Fruit fly (Drosophila melanogaster) whole organism, pupa: Measurements from ENCODE around the gene Pstk.

ENCODE experiments used
- CG10348 ChIP-seq: fragments of 200-800 bp; sonication (Bioruptor generic); IDR thresholded peaks from 2 replicates; pipeline ENCODE4 v1.3.6; 2022; ENCODE audit warnings: missing biosample characterization, missing genetic modification characterization
- CG12605 ChIP-seq: fragments of 200-800 bp; sonication (Bioruptor generic); IDR thresholded peaks from 2 replicates; pipeline ENCODE4 v1.3.6; 2022; ENCODE audit warnings: missing biosample characterization, missing genetic modification characterization
- CG13204 ChIP-seq: fragments of 200-800 bp; sonication (Bioruptor generic); optimal IDR thresholded peaks from 2 replicates; lab custom pipeline; 2018; ENCODE audit warnings: missing biosample characterization, mild to moderate bottlenecking, missing genetic modification characterization, moderate library complexity
- CG15710 ChIP-seq: fragments of 200-800 bp; sonication (Bioruptor generic); optimal IDR thresholded peaks from 2 replicates; lab custom pipeline; 2018; ENCODE audit warnings: missing biosample characterization, mild to moderate bottlenecking, missing genetic modification characterization, moderate library complexity
- CG17806 ChIP-seq: fragments of 200-800 bp; sonication (Bioruptor generic); optimal IDR thresholded peaks from 2 replicates; lab custom pipeline; 2018; ENCODE audit warnings: missing biosample characterization, mild to moderate bottlenecking, missing genetic modification characterization, moderate library complexity
- CG32121 ChIP-seq: fragments of 200-800 bp; sonication (Bioruptor generic); IDR thresholded peaks from 2 replicates; pipeline ENCODE4 v1.3.6; 2022; ENCODE audit warnings: missing biosample characterization, missing genetic modification characterization
- CG34367 ChIP-seq: fragments of 200-800 bp; sonication (Bioruptor generic); optimal IDR thresholded peaks from 2 replicates; lab custom pipeline; 2018; ENCODE audit warnings: missing biosample characterization, mild to moderate bottlenecking, missing genetic modification characterization
- CG4496 ChIP-seq: fragments of 200-800 bp; sonication (Bioruptor generic); IDR thresholded peaks from 3 replicates; pipeline ENCODE4 v1.3.6; 2022; ENCODE audit warnings: missing biosample characterization, missing genetic modification characterization
- CG8159 ChIP-seq: fragments of 200-800 bp; sonication (Bioruptor generic); optimal IDR thresholded peaks from 3 replicates; lab custom pipeline; 2018; ENCODE audit warnings: missing biosample characterization, mild to moderate bottlenecking, missing genetic modification characterization, moderate library complexity
- CG8301 ChIP-seq: fragments of 200-800 bp; sonication (Bioruptor generic); optimal IDR thresholded peaks from 2 replicates; lab custom pipeline; 2018; ENCODE audit warnings: missing biosample characterization, mild to moderate bottlenecking, missing genetic modification characterization
- CG9948 ChIP-seq: fragments of 200-800 bp; sonication (Bioruptor generic); optimal IDR thresholded peaks from 2 replicates; lab custom pipeline; 2018; ENCODE audit warnings: missing biosample characterization, mild to moderate bottlenecking, missing genetic modification characterization, moderate library complexity
- D1 ChIP-seq: fragments of 200-800 bp; sonication (Bioruptor generic); optimal IDR thresholded peaks from 2 replicates; lab custom pipeline; 2018; ENCODE audit warnings: missing biosample characterization, mild to moderate bottlenecking, missing genetic modification characterization, moderate library complexity
- EcR ChIP-seq: fragments of 200-800 bp; sonication (Bioruptor generic); optimal IDR thresholded peaks from 3 replicates; lab custom pipeline; 2019; ENCODE audit warnings: missing biosample characterization, missing genetic modification characterization, mild to moderate bottlenecking, moderate library complexity, missing genetic modification reagents
- Ets98B ChIP-seq: fragments of 200-800 bp; sonication (Bioruptor generic); IDR thresholded peaks from 2 replicates; pipeline ENCODE4 v1.3.6; 2022; ENCODE audit warnings: missing biosample characterization, missing genetic modification characterization
- Pif1B ChIP-seq: fragments of 200-800 bp; sonication (Bioruptor generic); optimal IDR thresholded peaks from 3 replicates; lab custom pipeline; 2016; ENCODE audit warnings: missing biosample characterization, missing genetic modification characterization
- Snoo ChIP-seq: fragments of 200-800 bp; sonication (Bioruptor generic); optimal IDR thresholded peaks from 3 replicates; lab custom pipeline; 2017; ENCODE audit warnings: missing biosample characterization, mild to moderate bottlenecking, missing genetic modification characterization, inconsistent platforms
- fd96Ca ChIP-seq: fragments of 200-800 bp; sonication (Bioruptor generic); IDR thresholded peaks from 3 replicates; pipeline ENCODE4 v1.3.6; 2022; ENCODE audit warnings: missing biosample characterization, missing genetic modification characterization
- gl ChIP-seq: fragments of 200-800 bp; sonication (Bioruptor generic); optimal IDR thresholded peaks from 2 replicates; lab custom pipeline; 2018; ENCODE audit warnings: missing biosample characterization, mild to moderate bottlenecking, missing genetic modification characterization
- rn ChIP-seq: fragments of 200-800 bp; sonication (Bioruptor generic); IDR thresholded peaks from 2 replicates; pipeline ENCODE4 v1.3.6; 2022; ENCODE audit warnings: missing biosample characterization, missing genetic modification characterization

Pstk gene

dm6 chrX:19645873-19646541 lies 27.7 kb upstream of the Pstk start, which contains the start of gene Arp10:
Gene Arp10, minus strand, starts transcription at chrX:19646176.
- no peak for TF ChIP-seq gl (tag; lab: Kevin White, UChicago)
- TF ChIP-seq CG17806 (tag; lab: Kevin White, UChicago), result no peak
- no peak for TF ChIP-seq fd96Ca (GFP tag; lab: Robert Waterston, UW)
- TF ChIP-seq CG9948 (tag; lab: Kevin White, UChicago), result peak; percentile 3
- 0 out of 2 replicates have a peak, but pooled peaks have one; percentile 23 for TF ChIP-seq Ets98B (GFP tag; lab: Robert Waterston, UW)
- no peak for TF ChIP-seq CG12605 (GFP tag; lab: Robert Waterston, UW)

dm6 chrX:19642819-19643504 lies 24.6 kb upstream of the Pstk start, which contains the start of the genes CG12237 and Sec61gamma:
Gene CG12237, minus strand, starts transcription at chrX:19642869.
Gene Sec61gamma, plus strand, starts transcription at chrX:19643327.
- TF ChIP-seq Ets98B (GFP tag; lab: Robert Waterston, UW) (peak; percentile 42; the same call in 1 of the 2 replicates), CG34367 (peak; percentile 0), Snoo (tag; lab: Kevin White, UChicago) (peak; percentile 13), CG8159 (tag; lab: Kevin White, UChicago) (no peak)

- TF ChIP-seq CG4496 (peak; percentile 31; the same call in 1 of the 3 replicates), Pif1B (GFP tag; lab: Kevin White, UChicago) (no peak)
These were observed 22.4 kb upstream of the Pstk start for dm6 chrX:19640707-19641248.

dm6 chrX:19638328-19638940 lies 20.1 kb upstream of the Pstk start, which contains the start of gene Rcd-1:
Gene Rcd-1, plus strand, starts transcription at chrX:19638767.
- no peak for TF ChIP-seq Pif1B (GFP tag; lab: Kevin White, UChicago)
- no peak for TF ChIP-seq CG13204
- TF ChIP-seq CG17806 (tag; lab: Kevin White, UChicago), result no peak
- no peak for TF ChIP-seq CG10348 (GFP tag; lab: Robert Waterston, UW)
- no peak for TF ChIP-seq Snoo (tag; lab: Kevin White, UChicago)
- TF ChIP-seq CG9948 (tag; lab: Kevin White, UChicago), result no peak
- no peak for TF ChIP-seq D1 (tag; lab: Kevin White, UChicago)
- TF ChIP-seq CG4496, result no peak
- TF ChIP-seq CG15710 (tag; lab: Kevin White, UChicago), result no peak
- TF ChIP-seq CG8301 (tag; lab: Kevin White, UChicago), result no peak
- no peak for TF ChIP-seq CG34367
- no peak for TF ChIP-seq CG32121 (GFP tag; lab: Robert Waterston, UW)

- no peak for TF ChIP-seq CG15710 (tag; lab: Kevin White, UChicago)
- TF ChIP-seq CG9948 (tag; lab: Kevin White, UChicago), result no peak
- peak; percentile 15; the same call in 1 of the 2 replicates for TF ChIP-seq CG32121 (GFP tag; lab: Robert Waterston, UW)
- TF ChIP-seq CG4496, result 0 out of 3 replicates have a peak, but pooled peaks have one; percentile 24
These were observed 19.3 kb upstream of the Pstk start for dm6 chrX:19637434-19638327.

- TF ChIP-seq Ets98B (GFP tag; lab: Robert Waterston, UW) (peak; percentile 61), CG17806 (tag; lab: Kevin White, UChicago) (no peak), Pif1B (GFP tag; lab: Kevin White, UChicago) (peak; percentile 3), D1 (tag; lab: Kevin White, UChicago) (no peak), EcR (GFP tag; lab: Kevin White, UChicago) (peak; percentile 49), CG4496 (peak; percentile 67; the same call in 2 of the 3 replicates), fd96Ca (GFP tag; lab: Robert Waterston, UW) (peak; percentile 39; the same call in 1 of the 3 replicates), rn (GFP tag; lab: Robert Waterston, UW) (no peak), CG15710 (tag; lab: Kevin White, UChicago) (no peak), CG13204 (peak; percentile 66)
These were observed 18.7 kb upstream of the Pstk start for dm6 chrX:19637002-19637420.
